2 worm cellular contexts compared by ENCODE assay signal in the genomic region with DNA sequence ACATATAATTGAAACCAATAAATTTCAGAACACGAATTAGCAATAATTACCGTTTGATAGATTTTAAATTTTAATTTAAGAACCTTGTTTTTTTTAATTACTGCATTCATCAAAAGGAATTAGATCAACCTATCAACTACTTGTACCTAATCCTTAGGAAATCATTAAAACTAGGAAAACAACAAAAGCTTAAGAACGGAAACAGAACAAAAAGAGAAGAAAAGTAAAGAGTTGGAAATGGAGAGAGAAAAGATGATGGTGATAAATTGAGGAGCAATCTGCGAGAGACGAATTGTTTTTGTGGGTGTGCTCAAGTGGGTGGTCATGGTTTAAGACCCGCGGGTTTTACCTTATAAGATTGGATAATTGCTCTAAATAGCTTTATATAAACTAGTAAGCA.
TF ChIP-seq lines count a peak whose summit lies in the region.

No protein-coding gene starts in this region.

TF ChIP-seq in whole organism, L1 larva, 84 proteins besides CTCF, POLR2A, EP300 and RAD21:
- peak; percentile 11 for TF ChIP-seq rnt-1 (tag; optimal IDR thresholded peaks at IDR 0.05; lab: Kevin White, UChicago)
- TF ChIP-seq fkh-10 (GFP tag; optimal IDR thresholded peaks at IDR 0.05; lab: Kevin White, UChicago): no peak

TF ChIP-seq in whole organism, L2 larva, 48 proteins besides CTCF, POLR2A, EP300 and RAD21:
- TF ChIP-seq unc-55 (GFP tag; optimal IDR thresholded peaks at IDR 0.05; lab: Kevin White, UChicago): peak; percentile 55
- TF ChIP-seq elt-1 (tag; optimal IDR thresholded peaks at IDR 0.05; lab: Kevin White, UChicago): no peak
- TF ChIP-seq alr-1 (tag; optimal IDR thresholded peaks at IDR 0.05; lab: Kevin White, UChicago): no peak
- TF ChIP-seq mab-5 (tag; optimal IDR thresholded peaks at IDR 0.05; lab: Kevin White, UChicago): peak; percentile 54
